Fruit fly (Drosophila melanogaster) whole organism, pupa: ENCODE results near the gene Mp.

ENCODE experiments used
- CG12605 ChIP-seq: fragments of 200-800 bp; sonication (Bioruptor generic); IDR thresholded peaks from 2 replicates; pipeline ENCODE4 v1.3.6; 2022; ENCODE audit warnings: missing biosample characterization, missing genetic modification characterization
- CG17806 ChIP-seq: fragments of 200-800 bp; sonication (Bioruptor generic); optimal IDR thresholded peaks from 2 replicates; lab custom pipeline; 2018; ENCODE audit warnings: missing biosample characterization, mild to moderate bottlenecking, missing genetic modification characterization, moderate library complexity
- CG9948 ChIP-seq: fragments of 200-800 bp; sonication (Bioruptor generic); optimal IDR thresholded peaks from 2 replicates; lab custom pipeline; 2018; ENCODE audit warnings: missing biosample characterization, mild to moderate bottlenecking, missing genetic modification characterization, moderate library complexity
- D1 ChIP-seq: fragments of 200-800 bp; sonication (Bioruptor generic); optimal IDR thresholded peaks from 2 replicates; lab custom pipeline; 2018; ENCODE audit warnings: missing biosample characterization, mild to moderate bottlenecking, missing genetic modification characterization, moderate library complexity
- EcR ChIP-seq: fragments of 200-800 bp; sonication (Bioruptor generic); optimal IDR thresholded peaks from 3 replicates; lab custom pipeline; 2019; ENCODE audit warnings: missing biosample characterization, missing genetic modification characterization, mild to moderate bottlenecking, moderate library complexity, missing genetic modification reagents
- Ets98B ChIP-seq: fragments of 200-800 bp; sonication (Bioruptor generic); IDR thresholded peaks from 2 replicates; pipeline ENCODE4 v1.3.6; 2022; ENCODE audit warnings: missing biosample characterization, missing genetic modification characterization
- Pif1A ChIP-seq: fragments of 200-800 bp; sonication (Bioruptor generic); optimal IDR thresholded peaks from 3 replicates; lab custom pipeline; 2016; ENCODE audit warnings: missing biosample characterization, missing genetic modification characterization

DNA sequence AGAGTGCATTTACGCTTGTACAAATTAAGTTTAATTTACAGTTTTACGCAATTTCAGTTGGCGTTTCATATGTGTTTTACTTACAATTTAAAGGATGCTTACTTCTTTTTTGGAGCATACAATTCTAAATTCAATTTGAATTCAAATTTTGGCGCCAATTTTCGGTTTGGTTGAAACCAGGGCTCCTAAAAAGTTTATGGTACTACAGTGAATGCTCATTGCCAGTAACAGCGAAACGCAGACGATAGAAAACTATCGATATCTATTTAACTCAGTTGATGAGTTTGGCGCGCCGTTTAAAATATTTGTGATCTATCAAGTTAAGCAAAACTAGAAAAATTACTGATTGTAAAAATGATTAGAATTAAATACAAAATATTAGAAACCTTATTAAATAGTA lies 95.4 kb downstream of the Mp start:
- TF ChIP-seq D1 (tag; lab: Kevin White, UChicago) (no peak), CG12605 (GFP tag; lab: Robert Waterston, UW) (no peak), Ets98B (GFP tag; lab: Robert Waterston, UW) (no peak), Pif1A (no peak), CG17806 (tag; lab: Kevin White, UChicago) (no peak), CG9948 (tag; lab: Kevin White, UChicago) (no peak), EcR (GFP tag; lab: Kevin White, UChicago) (no peak)
